Worm (Caenorhabditis elegans): ENCODE results near the gene odr-8.

- no peak for TF ChIP-seq zag-1 (tag; optimal IDR thresholded peaks at IDR 0.05)
- TF ChIP-seq nhr-237 (tag; optimal IDR thresholded peaks at IDR 0.05), result no peak
- TF ChIP-seq F13H6.1 (tag; optimal IDR thresholded peaks at IDR 0.05), result no peak
Observed at ce11 chrIV:6562039-6562438, 20.5 kb downstream of the odr-8 start.

Data from whole organism, L2 larva.